Fruit fly (Drosophila melanogaster): Measurements from ENCODE around the gene ear.

The ear gene

DNA sequence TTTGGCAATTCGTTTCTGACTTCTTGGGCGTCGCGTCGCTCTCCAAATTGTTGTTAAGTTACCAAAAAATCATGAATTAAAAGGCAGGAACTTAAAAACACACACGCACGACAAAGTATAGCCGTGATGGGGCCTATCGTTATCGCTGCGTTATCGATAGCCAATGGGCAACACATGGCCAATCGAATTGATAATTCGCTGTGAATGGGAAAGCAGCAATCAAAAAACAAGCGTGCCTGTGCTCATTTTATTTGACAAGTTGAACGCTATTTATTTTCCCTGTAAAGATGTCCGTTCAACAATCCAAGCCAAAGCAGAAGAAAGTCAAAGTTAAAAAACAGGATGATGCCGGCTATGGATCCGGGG is 25.4 kb downstream of the ear start, which contains the start of the genes Surf4 and CG31301 (continued):
- TF ChIP-seq Max (GFP tag; optimal IDR thresholded peaks at IDR 0.05) (no peak), Sin3A (optimal IDR thresholded peaks at IDR 0.05) (peak; percentile 39), so (GFP tag; IDR thresholded peaks at IDR 0.05) (no peak), CG6791 (GFP tag; IDR thresholded peaks at IDR 0.05; ENCODE audit: partially characterized antibody) (peak; percentile 90), Taf1 (GFP tag; IDR thresholded peaks at IDR 0.05) (no peak), CG11695 (GFP tag; IDR thresholded peaks at IDR 0.05) (no peak), dm (GFP tag; optimal IDR thresholded peaks at IDR 0.05) (peak; percentile 91), Usf (GFP tag; optimal IDR thresholded peaks at IDR 0.05) (no peak), CG11560 (tag; IDR thresholded peaks at IDR 0.05) (no peak), CG8281 (tag; optimal IDR thresholded peaks at IDR 0.05) (no peak), nerfin-2 (GFP tag; IDR thresholded peaks at IDR 0.05; ENCODE audit: partially characterized antibody) (peak; percentile 77), CG4617 (GFP tag; optimal IDR thresholded peaks at IDR 0.05; ENCODE audit: borderline replicate concordance) (peak; percentile 38), D19B (GFP tag; optimal IDR thresholded peaks at IDR 0.05) (no peak), CG2199 (GFP tag; IDR thresholded peaks at IDR 0.05) (0 out of 3 replicates have a peak, but pooled peaks have one; percentile 19), emc (GFP tag; optimal IDR thresholded peaks at IDR 0.05) (no peak), klu (GFP tag; IDR thresholded peaks at IDR 0.05) (no peak), onecut (GFP tag; IDR thresholded peaks at IDR 0.05) (0 out of 2 replicates have a peak, but pooled peaks have one; percentile 10), Nf-YC (tag; optimal IDR thresholded peaks at IDR 0.05) (peak; percentile 8), CG4707 (GFP tag; optimal IDR thresholded peaks at IDR 0.05) (no peak), ttk (GFP tag; IDR thresholded peaks at IDR 0.05) (no peak), sob (GFP tag; IDR thresholded peaks at IDR 0.05) (no peak), Sry-δ (GFP tag; optimal IDR thresholded peaks at IDR 0.05) (peak; percentile 51), CG3163 (GFP tag; optimal IDR thresholded peaks at IDR 0.05) (no peak), D (optimal IDR thresholded peaks at IDR 0.05) (no peak), D (GFP tag; optimal IDR thresholded peaks at IDR 0.05) (no peak), Sox102F (GFP tag; optimal IDR thresholded peaks at IDR 0.05) (no peak), stwl (tag; optimal IDR thresholded peaks at IDR 0.05) (peak; percentile 62), yki (optimal IDR thresholded peaks at IDR 0.05) (no peak), CG5180 (GFP tag; optimal IDR thresholded peaks at IDR 0.05) (no peak), CG1603 (tag; optimal IDR thresholded peaks at IDR 0.05) (peak; percentile 66), CG13624 (GFP tag; optimal IDR thresholded peaks at IDR 0.05) (peak; percentile 13), twi (tag; optimal IDR thresholded peaks at IDR 0.05) (peak; percentile 26), HmgZ (tag; optimal IDR thresholded peaks at IDR 0.05) (peak; percentile 2), bsh (GFP tag; optimal IDR thresholded peaks at IDR 0.05) (no peak), sna (GFP tag; IDR thresholded peaks at IDR 0.05; ENCODE audit: partially characterized antibody) (peak; percentile 40; the same call in 1 of the 2 replicates), CG10321 (GFP tag; IDR thresholded peaks at IDR 0.05) (no peak), Dip2 (GFP tag; IDR thresholded peaks at IDR 0.05) (no peak), Hey (tag; optimal IDR thresholded peaks at IDR 0.05) (no peak), abd-A (tag; optimal IDR thresholded peaks at IDR 0.05) (no peak), tx (GFP tag; optimal IDR thresholded peaks at IDR 0.05) (no peak), org-1 (GFP tag; optimal IDR thresholded peaks at IDR 0.05) (no peak), pan (optimal IDR thresholded peaks at IDR 0.05) (no peak), pan (GFP tag; optimal IDR thresholded peaks at IDR 0.05 in 1 of 2, IDR thresholded peaks at IDR 0.05 in 1 of 2) (no peak), CG12659 (GFP tag; optimal IDR thresholded peaks at IDR 0.05) (peak; percentile 34), CG34224 (GFP tag; IDR thresholded peaks at IDR 0.05; ENCODE audit: partially characterized antibody) (peak; percentile 64), exex (tag; optimal IDR thresholded peaks at IDR 0.05) (no peak), CG17385 (GFP tag; optimal IDR thresholded peaks at IDR 0.05) (peak; percentile 34), vnd (GFP tag; IDR thresholded peaks at IDR 0.05; ENCODE audit: partially characterized antibody) (peak; percentile 57; the same call in 2 of the 3 replicates), en (GFP tag; optimal IDR thresholded peaks at IDR 0.05) (no peak), bcd (GFP tag; optimal IDR thresholded peaks at IDR 0.05) (no peak), chinmo (GFP tag; IDR thresholded peaks at IDR 0.05; ENCODE audit: partially characterized antibody) (no peak), CG10209 (GFP tag; optimal IDR thresholded peaks at IDR 0.05) (no peak)
